Fruit fly (Drosophila melanogaster) whole organism, wandering third instar larva: ENCODE data around the gene CG45045.

ENCODE experiments used
- CG32264 ChIP-seq: fragments of 200-800 bp; sonication (Bioruptor generic); optimal IDR thresholded peaks from 2 replicates; lab custom pipeline; 2016; ENCODE audit warnings: missing biosample characterization, missing genetic modification characterization
- Hr78 ChIP-seq: fragments of >200 bp; optimal IDR thresholded peaks from 2 replicates; lab custom pipeline; 2017; ENCODE audit warnings: missing biosample characterization, missing genetic modification characterization
- N ChIP-seq: fragments of >200 bp; optimal IDR thresholded peaks from 2 replicates; lab custom pipeline; 2018; ENCODE audit warnings: missing biosample characterization, missing external identifiers, missing genetic modification characterization
- OdsH ChIP-seq: fragments of 200-800 bp; sonication (Bioruptor generic); optimal IDR thresholded peaks from 2 replicates; lab custom pipeline; 2016; ENCODE audit warnings: missing biosample characterization, mild to moderate bottlenecking, missing genetic modification characterization
- Sp1 ChIP-seq: fragments of 200-800 bp; sonication (Bioruptor generic); optimal IDR thresholded peaks from 3 replicates; lab custom pipeline; 2019; ENCODE audit warnings: missing biosample characterization, mild to moderate bottlenecking, missing genetic modification characterization, moderate library complexity
- foxo ChIP-seq, 2 experiments: fragments of 200-800 bp; sonication (Bioruptor generic); optimal IDR thresholded peaks; 2 replicates in 1 of 2; 3 replicates in 1 of 2; lab custom pipeline; 2016 to 2017; ENCODE audit warnings: missing biosample characterization in 2 of 2, missing genetic modification characterization in 2 of 2
- fru ChIP-seq: fragments of 200-800 bp; sonication (Bioruptor generic); optimal IDR thresholded peaks from 3 replicates; lab custom pipeline; 2016; ENCODE audit warnings: missing biosample characterization, mild to moderate bottlenecking, missing genetic modification characterization
- pan ChIP-seq: fragments of >200 bp; optimal IDR thresholded peaks from 2 replicates; lab custom pipeline; 2017
- usp ChIP-seq: fragments of >200 bp; optimal IDR thresholded peaks from 2 replicates; lab custom pipeline; 2017; ENCODE audit warnings: missing biosample characterization, missing genetic modification characterization

DNA sequence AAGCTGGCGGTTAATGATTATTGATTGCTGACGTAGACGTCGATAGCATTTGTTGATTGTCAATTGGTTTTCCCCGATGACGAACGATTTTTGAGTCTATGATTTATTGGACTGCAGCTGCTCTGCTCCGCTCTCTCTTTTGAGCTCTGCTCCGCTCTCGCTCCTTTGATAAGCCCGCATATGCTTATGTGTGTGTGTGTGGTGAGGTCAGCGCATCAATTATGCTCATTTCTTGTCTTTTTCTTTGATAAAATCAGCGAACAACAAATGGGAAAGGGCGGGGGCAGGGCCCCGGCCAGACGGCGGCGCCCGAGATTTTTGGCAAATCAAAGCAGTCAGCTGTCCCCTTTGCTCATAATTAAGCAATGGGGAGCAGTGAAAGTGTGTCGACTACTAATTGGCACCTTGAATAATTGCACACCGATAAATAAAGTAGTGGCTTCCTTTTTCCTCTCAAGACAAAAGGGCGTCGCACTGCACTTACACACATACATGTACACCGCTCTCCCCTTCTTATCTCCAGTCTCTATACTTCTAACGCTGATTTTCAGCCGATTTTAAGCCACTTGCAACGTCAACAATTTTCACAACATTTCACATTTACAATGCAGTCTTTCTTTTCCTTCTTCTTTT is 14.4 kb downstream of the CG45045 start:
- TF ChIP-seq foxo (GFP tag; optimal IDR thresholded peaks at IDR 0.05; lab: Kevin White, UChicago) (no peak), CG32264 (no peak), OdsH (GFP tag; lab: Kevin White, UChicago) (no peak), usp (GFP tag; lab: Kevin White, UChicago) (no peak), pan (lab: Kevin White, UChicago) (no peak), Hr78 (GFP tag; lab: Kevin White, UChicago) (no peak), fru (GFP tag; lab: Kevin White, UChicago) (no peak), N (GFP tag; lab: Kevin White, UChicago) (no peak), Sp1 (GFP tag; lab: Kevin White, UChicago) (no peak)
